Fruit fly (Drosophila melanogaster): Measurements from ENCODE around the gene CG2258.

- no peak for TF ChIP-seq psq (optimal IDR thresholded peaks at IDR 0.05)
- no peak for TF ChIP-seq pan (optimal IDR thresholded peaks at IDR 0.05)
- no peak for TF ChIP-seq CG8478 (optimal IDR thresholded peaks at IDR 0.05)
Measured at dm6 chrX:8092893-8093721, 8.8 kb downstream of the CG2258 start.

Data from whole organism.